Worm (Caenorhabditis elegans): ENCODE measurements around the gene srj-27.

Gene srj-27

DNA sequence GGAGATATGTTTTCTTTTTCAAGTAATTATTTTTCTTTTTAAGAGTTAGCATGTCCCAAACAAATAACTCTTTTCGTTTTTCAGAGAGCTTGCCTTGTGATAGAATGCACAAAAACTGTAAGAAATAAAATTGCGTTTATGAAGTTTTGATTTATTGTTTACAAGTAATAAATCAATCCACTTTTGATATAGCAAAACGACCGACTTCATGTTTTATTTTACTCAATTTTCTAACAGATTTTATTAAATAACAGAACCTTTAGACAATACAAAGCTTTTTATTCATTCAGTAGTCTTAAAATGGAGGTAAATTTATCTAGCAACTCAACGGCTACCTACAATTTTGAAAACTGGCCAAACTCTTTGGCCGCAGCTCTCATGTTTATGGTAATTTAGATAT is 32.6 kb downstream of the srj-27 start, which contains the start of gene srx-78:
Gene srx-78, plus strand, starts transcription at position 301 of the 400 bp plus-strand sequence.
- no peak for TF ChIP-seq ceh-32 (tag; optimal IDR thresholded peaks at IDR 0.05; ENCODE audit: poor library complexity)
- TF ChIP-seq nhr-11 (tag; optimal IDR thresholded peaks at IDR 0.05), result no peak
- TF ChIP-seq daf-8 (GFP tag; IDR thresholded peaks at IDR 0.05), result no peak
- TF ChIP-seq fos-1 (tag; optimal IDR thresholded peaks at IDR 0.05), result no peak
- no peak for TF ChIP-seq ceh-20 (GFP tag; IDR thresholded peaks at IDR 0.05)
- no peak for TF ChIP-seq F49E8.2 (tag; optimal IDR thresholded peaks at IDR 0.05; ENCODE audit: borderline replicate concordance)
- TF ChIP-seq lir-3 (tag; optimal IDR thresholded peaks at IDR 0.05), result no peak
- no peak for TF ChIP-seq mdl-1 (tag; optimal IDR thresholded peaks at IDR 0.05)
- TF ChIP-seq gei-8 (GFP tag; optimal IDR thresholded peaks at IDR 0.05), result no peak
- TF ChIP-seq lin-38 (GFP tag; IDR thresholded peaks at IDR 0.05), result no peak
- TF ChIP-seq madf-5 (GFP tag; IDR thresholded peaks at IDR 0.05), result no peak
- TF ChIP-seq zip-11 (GFP tag; IDR thresholded peaks at IDR 0.05), result no peak
- no peak for TF ChIP-seq nhr-10 (tag; optimal IDR thresholded peaks at IDR 0.05)
- TF ChIP-seq Y5F2A.4 (GFP tag; optimal IDR thresholded peaks at IDR 0.05), result no peak
- TF ChIP-seq nhr-102 (tag; optimal IDR thresholded peaks at IDR 0.05), result no peak

DNA sequence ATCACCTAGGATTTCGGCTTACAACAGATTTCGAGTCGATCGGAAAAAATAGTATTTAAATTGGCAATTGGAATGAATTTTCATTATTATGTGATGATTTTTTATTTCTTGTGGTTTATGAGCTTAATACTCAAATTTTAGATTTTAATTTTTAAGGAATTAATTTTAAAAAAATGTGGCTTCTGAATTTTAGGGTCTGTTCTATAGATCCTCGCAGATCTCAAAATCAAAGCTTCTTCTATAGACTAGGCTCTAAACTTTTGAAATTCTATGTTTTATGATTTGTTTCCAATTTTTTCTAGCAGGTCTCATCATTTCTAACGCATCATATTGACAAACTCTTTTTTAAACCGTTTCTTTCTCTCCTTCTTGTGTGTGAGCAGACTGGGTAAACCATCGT is 34.6 kb downstream of the srj-27 start, which contains the start of gene txt-12:
Gene txt-12, plus strand, starts transcription at position 301 of the 400 bp plus-strand sequence.
- TF ChIP-seq hif-1 (tag; optimal IDR thresholded peaks at IDR 0.05) (no peak), ztf-11 (tag; optimal IDR thresholded peaks at IDR 0.05) (no peak), dpl-1 (GFP tag; optimal IDR thresholded peaks at IDR 0.05) (no peak)

DNA sequence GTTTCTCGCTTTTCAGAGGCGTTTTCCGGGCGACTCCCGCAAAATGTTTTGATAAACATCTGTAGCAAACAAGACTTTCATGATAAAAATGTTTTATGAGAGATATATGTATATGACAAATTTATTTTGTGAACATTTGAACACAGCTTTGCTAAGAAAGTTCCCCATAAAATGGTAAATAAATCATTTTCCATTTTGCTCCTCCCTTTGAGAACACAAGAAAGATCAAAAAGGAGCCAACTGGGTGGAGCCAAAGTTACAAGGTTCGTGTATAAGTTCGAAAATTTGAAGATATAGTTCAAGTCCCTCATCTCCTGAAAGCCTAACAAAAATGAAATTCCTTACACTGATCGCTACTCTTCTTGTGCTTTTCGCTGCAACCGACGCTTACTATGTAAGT is 36.9 kb downstream of the srj-27 start, which contains the start of gene C01G10.17:
Gene C01G10.17, plus strand, starts transcription at position 301 of the 400 bp plus-strand sequence.
- TF ChIP-seq cey-2 (tag; optimal IDR thresholded peaks at IDR 0.05; ENCODE audit: borderline replicate concordance, insufficient read depth) (no peak), ceh-28 (tag; optimal IDR thresholded peaks at IDR 0.05) (no peak), T20F7.1 (GFP tag; optimal IDR thresholded peaks at IDR 0.05) (no peak), hlh-11 (tag; optimal IDR thresholded peaks at IDR 0.05) (no peak), egl-43 (GFP tag; IDR thresholded peaks at IDR 0.05) (no peak), lin-1 (GFP tag; IDR thresholded peaks at IDR 0.05) (no peak), rbr-2 (tag; optimal IDR thresholded peaks at IDR 0.05) (no peak), hmg-1.1 (GFP tag; IDR thresholded peaks at IDR 0.05) (no peak), snpc-4 (tag; optimal IDR thresholded peaks at IDR 0.05) (no peak), ceh-44 (GFP tag; IDR thresholded peaks at IDR 0.05) (no peak), nhr-48 (tag; optimal IDR thresholded peaks at IDR 0.05) (no peak), ZK337.2 (GFP tag; IDR thresholded peaks at IDR 0.05) (no peak), ama-1 (optimal IDR thresholded peaks at IDR 0.05) (no peak), vab-7 (GFP tag; IDR thresholded peaks at IDR 0.05) (no peak), madf-9 (GFP tag; conservative IDR thresholded peaks at IDR 0.05) (no peak), saeg-2 (GFP tag; IDR thresholded peaks at IDR 0.05) (no peak), nhr-77 (tag; optimal IDR thresholded peaks at IDR 0.05) (no peak), nhr-6 (tag; optimal IDR thresholded peaks at IDR 0.05) (no peak)

DNA sequence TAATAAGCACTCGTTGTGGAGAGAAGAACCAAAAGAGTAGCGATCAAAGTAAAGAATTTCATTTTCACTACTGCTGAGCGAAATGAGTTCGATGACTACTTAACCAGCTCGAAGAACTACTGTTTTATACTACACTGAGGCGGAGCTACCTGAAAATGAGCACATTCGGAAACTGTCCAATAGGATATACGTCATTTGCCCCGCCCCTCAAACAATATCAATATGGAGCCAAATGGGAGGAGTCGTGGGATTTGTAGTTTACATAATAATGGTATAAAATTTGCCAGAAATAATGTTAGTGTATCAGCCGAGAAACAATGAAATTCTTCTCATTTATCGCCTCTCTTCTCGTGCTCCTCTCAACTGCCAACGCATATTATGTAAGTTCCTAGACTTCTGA is 37.9 kb downstream of the srj-27 start, which contains the start of the genes C01G10.5 and C01G10.4:
Gene C01G10.5, minus strand, starts transcription at position 101 of the 400 bp plus-strand sequence.
Gene C01G10.4, plus strand, starts transcription at position 303 of the 400 bp plus-strand sequence.
- TF ChIP-seq mdl-1 (tag; optimal IDR thresholded peaks at IDR 0.05), result no peak
- TF ChIP-seq mdt-29 (GFP tag; IDR thresholded peaks at IDR 0.05), result no peak
- no peak for TF ChIP-seq lin-15B (tag; optimal IDR thresholded peaks at IDR 0.05)
- no peak for TF ChIP-seq dmd-9 (GFP tag; IDR thresholded peaks at IDR 0.05)
- no peak for TF ChIP-seq hlh-11 (tag; optimal IDR thresholded peaks at IDR 0.05)
- TF ChIP-seq nhr-237 (tag; optimal IDR thresholded peaks at IDR 0.05), result no peak
- no peak for TF ChIP-seq madf-5 (GFP tag; IDR thresholded peaks at IDR 0.05)
- no peak for TF ChIP-seq skn-1 (tag; optimal IDR thresholded peaks at IDR 0.05)
- no peak for TF ChIP-seq nhr-77 (tag; optimal IDR thresholded peaks at IDR 0.05)
- no peak for TF ChIP-seq fkh-10 (GFP tag; optimal IDR thresholded peaks at IDR 0.05)
- no peak for TF ChIP-seq F26F4.8 (GFP tag; conservative IDR thresholded peaks at IDR 0.05)
- no peak for TF ChIP-seq ZK337.2 (GFP tag; IDR thresholded peaks at IDR 0.05)
- TF ChIP-seq ceh-32 (tag; optimal IDR thresholded peaks at IDR 0.05; ENCODE audit: poor library complexity), result no peak
- TF ChIP-seq nhr-76 (tag; optimal IDR thresholded peaks at IDR 0.05), result no peak
- TF ChIP-seq spr-1 (tag; optimal IDR thresholded peaks at IDR 0.05), result no peak
- no peak for TF ChIP-seq F44E2.7 (GFP tag; IDR thresholded peaks at IDR 0.05)
